Fruit fly (Drosophila melanogaster) whole organism, embryonic: ENCODE results near the gene CG12147.

Experiments
- B-H1 ChIP-seq: fragments of 200-800 bp; sonication (Bioruptor generic); IDR thresholded peaks from 3 replicates; pipeline ENCODE4 v1.3.6; 2022; ENCODE audit warnings: missing biosample characterization, missing genetic modification characterization
- CG10209 ChIP-seq: fragments of 200-800 bp; sonication (Bioruptor generic); optimal IDR thresholded peaks from 3 replicates; lab custom pipeline; 2017; ENCODE audit warnings: missing biosample characterization, mild to moderate bottlenecking, missing genetic modification characterization, missing genetic modification reagents
- CG12236 ChIP-seq: fragments of 200-800 bp; sonication (Bioruptor generic); optimal IDR thresholded peaks from 2 replicates; lab custom pipeline; 2016; ENCODE audit warnings: missing biosample characterization, missing genetic modification characterization
- CG13123 ChIP-seq: fragments of 200-800 bp; sonication (Bioruptor generic); optimal IDR thresholded peaks from 2 replicates; lab custom pipeline; 2016; ENCODE audit warnings: missing biosample characterization, missing genetic modification characterization
- CG13424 ChIP-seq: fragments of 200-800 bp; sonication (Bioruptor generic); optimal IDR thresholded peaks from 2 replicates; lab custom pipeline; 2019; ENCODE audit warnings: missing biosample characterization, mild to moderate bottlenecking, missing genetic modification characterization, moderate library complexity
- CG14860 ChIP-seq: fragments of 200-800 bp; sonication (Bioruptor generic); IDR thresholded peaks from 3 replicates; pipeline ENCODE4 v1.3.6; 2022; ENCODE audit warnings: missing biosample characterization, missing genetic modification characterization; ENCODE audit not compliant: partially characterized antibody
- CG15479 ChIP-seq: fragments of 200-800 bp; sonication (Bioruptor generic); optimal IDR thresholded peaks from 3 replicates; lab custom pipeline; 2019; ENCODE audit warnings: missing biosample characterization, mild to moderate bottlenecking, missing genetic modification characterization, moderate library complexity
- CG17186 ChIP-seq: fragments of 200-800 bp; sonication (Bioruptor generic); optimal IDR thresholded peaks from 3 replicates; lab custom pipeline; 2017; ENCODE audit warnings: missing biosample characterization, missing genetic modification reagents, missing genetic modification characterization
- CG17385 ChIP-seq: fragments of 200-800 bp; sonication (Bioruptor generic); optimal IDR thresholded peaks from 3 replicates; lab custom pipeline; 2018; ENCODE audit warnings: missing biosample characterization, mild to moderate bottlenecking, missing genetic modification characterization
- CG30431 ChIP-seq: fragments of 200-800 bp; sonication (Bioruptor generic); optimal IDR thresholded peaks from 2 replicates; lab custom pipeline; 2017; ENCODE audit warnings: missing biosample characterization, missing genetic modification characterization
- CG34422 ChIP-seq: fragments of 200-800 bp; sonication (Bioruptor generic); IDR thresholded peaks from 3 replicates; pipeline ENCODE4 v1.3.6; 2022; ENCODE audit warnings: missing biosample characterization, missing genetic modification characterization
- CG4404 ChIP-seq: fragments of 200-800 bp; sonication (Bioruptor generic); IDR thresholded peaks from 2 replicates; pipeline ENCODE4 v1.3.6; 2022; ENCODE audit warnings: missing biosample characterization, missing genetic modification characterization
- CG7271 ChIP-seq: fragments of 200-800 bp; sonication (Bioruptor generic); optimal IDR thresholded peaks from 2 replicates; lab custom pipeline; 2018; ENCODE audit warnings: missing biosample characterization, mild to moderate bottlenecking, missing genetic modification characterization, moderate library complexity
- CrebB ChIP-seq: fragments of 200-800 bp; sonication (Bioruptor generic); optimal IDR thresholded peaks from 3 replicates; lab custom pipeline; 2018; ENCODE audit warnings: missing biosample characterization, mild to moderate bottlenecking, missing genetic modification characterization
- Doc3 ChIP-seq: fragments of 200-800 bp; sonication (Bioruptor generic); IDR thresholded peaks from 3 replicates; pipeline ENCODE4 v1.3.6; 2022; ENCODE audit warnings: missing biosample characterization, missing genetic modification characterization; ENCODE audit not compliant: partially characterized antibody
- Gsc ChIP-seq: fragments of 200-800 bp; sonication (Bioruptor generic); IDR thresholded peaks from 2 replicates; pipeline ENCODE4 v1.3.6; 2022; ENCODE audit warnings: missing biosample characterization, missing genetic modification characterization
- H15 ChIP-seq: fragments of 200-800 bp; sonication (Bioruptor generic); IDR thresholded peaks from 3 replicates; pipeline ENCODE4 v1.3.6; 2022; ENCODE audit warnings: missing biosample characterization, missing genetic modification characterization
- HLH4C ChIP-seq: fragments of 200-800 bp; sonication (Bioruptor generic); IDR thresholded peaks from 3 replicates; pipeline ENCODE4 v1.3.6; 2022; ENCODE audit warnings: missing biosample characterization, missing genetic modification characterization; ENCODE audit not compliant: partially characterized antibody
- Hr51 ChIP-seq, 2 experiments: fragments of 200-800 bp; sonication (Bioruptor generic); optimal IDR thresholded peaks; 2 replicates in 1 of 2; 3 replicates in 1 of 2; lab custom pipeline; 2016 to 2018; ENCODE audit warnings: missing biosample characterization in 2 of 2, missing genetic modification characterization in 2 of 2, mild to moderate bottlenecking in 1 of 2, moderate library complexity in 1 of 2
- MBD-R2 ChIP-seq: fragments of 200-800 bp; sonication (Bioruptor generic); IDR thresholded peaks from 2 replicates; pipeline ENCODE4 v1.3.6; 2022; ENCODE audit warnings: missing biosample characterization, missing genetic modification characterization
- MESR4 ChIP-seq: fragments of 200-800 bp; sonication (Bioruptor generic); optimal IDR thresholded peaks from 2 replicates; lab custom pipeline; 2018; ENCODE audit warnings: missing biosample characterization, mild to moderate bottlenecking, missing genetic modification characterization, moderate library complexity
- Nf-YA ChIP-seq: fragments of 200-800 bp; sonication (Bioruptor generic); IDR thresholded peaks from 2 replicates; pipeline ENCODE4 v1.3.6; 2022; ENCODE audit warnings: missing biosample characterization, missing genetic modification characterization
- Optix ChIP-seq: fragments of 200-800 bp; sonication (Bioruptor generic); IDR thresholded peaks from 3 replicates; pipeline ENCODE4 v1.3.6; 2022; ENCODE audit warnings: missing biosample characterization, missing genetic modification characterization
- Rfx ChIP-seq: fragments of 200-800 bp; sonication (Bioruptor generic); IDR thresholded peaks from 2 replicates; pipeline ENCODE4 v1.3.6; 2022; ENCODE audit warnings: missing biosample characterization, missing genetic modification characterization
- Sry-δ ChIP-seq: fragments of 200-800 bp; sonication (Bioruptor generic); optimal IDR thresholded peaks from 2 replicates; lab custom pipeline; 2016; ENCODE audit warnings: missing biosample characterization, missing genetic modification characterization
- Xrp1 ChIP-seq: fragments of 200-800 bp; sonication (Bioruptor generic); IDR thresholded peaks from 2 replicates; pipeline ENCODE4 v1.3.6; 2022; ENCODE audit warnings: missing biosample characterization, missing genetic modification characterization
- ac ChIP-seq: fragments of 200-800 bp; sonication (Bioruptor generic); optimal IDR thresholded peaks from 3 replicates; lab custom pipeline; 2017; ENCODE audit warnings: missing biosample characterization, mild to moderate bottlenecking, missing genetic modification characterization
- al ChIP-seq: fragments of 200-800 bp; sonication (Bioruptor generic); IDR thresholded peaks from 2 replicates; pipeline ENCODE4 v1.3.6; 2022; ENCODE audit warnings: missing biosample characterization, missing genetic modification characterization
- ase ChIP-seq: fragments of 200-800 bp; sonication (Bioruptor generic); IDR thresholded peaks from 3 replicates; pipeline ENCODE4 v1.3.6; 2022; ENCODE audit warnings: missing biosample characterization, missing genetic modification characterization
- ato ChIP-seq: fragments of 200-800 bp; sonication (Bioruptor generic); IDR thresholded peaks from 2 replicates; pipeline ENCODE4 v1.3.6; 2022; ENCODE audit warnings: missing biosample characterization, missing genetic modification characterization; ENCODE audit not compliant: partially characterized antibody
- bowl ChIP-seq: fragments of 200-800 bp; sonication (Bioruptor generic); IDR thresholded peaks from 2 replicates; pipeline ENCODE4 v1.3.6; 2022; ENCODE audit warnings: missing biosample characterization, missing genetic modification characterization
- cas ChIP-seq: fragments of 200-800 bp; sonication (Bioruptor generic); IDR thresholded peaks from 2 replicates; pipeline ENCODE4 v1.3.6; 2022; ENCODE audit warnings: missing biosample characterization, missing genetic modification characterization
- dimm ChIP-seq: fragments of 200-800 bp; sonication (Bioruptor generic); IDR thresholded peaks from 2 replicates; pipeline ENCODE4 v1.3.6; 2022; ENCODE audit warnings: missing biosample characterization, missing genetic modification characterization
- dmrt99B ChIP-seq: fragments of 200-800 bp; sonication (Bioruptor generic); optimal IDR thresholded peaks from 2 replicates; lab custom pipeline; 2018; ENCODE audit warnings: missing biosample characterization, mild to moderate bottlenecking, missing genetic modification characterization, moderate library complexity
- ewg ChIP-seq: fragments of 200-800 bp; sonication (Bioruptor generic); optimal IDR thresholded peaks from 3 replicates; lab custom pipeline; 2017; ENCODE audit warnings: mild to moderate bottlenecking, missing biosample characterization, missing genetic modification reagents, missing genetic modification characterization
- klu ChIP-seq: fragments of 200-800 bp; sonication (Bioruptor generic); IDR thresholded peaks from 2 replicates; pipeline ENCODE4 v1.3.6; 2022; ENCODE audit warnings: missing biosample characterization, missing genetic modification characterization
- lbe ChIP-seq: fragments of 200-800 bp; sonication (Bioruptor generic); optimal IDR thresholded peaks from 2 replicates; lab custom pipeline; 2016; ENCODE audit warnings: missing biosample characterization, mild to moderate bottlenecking, missing genetic modification characterization
- maf-S ChIP-seq: fragments of 200-800 bp; sonication (Bioruptor generic); optimal IDR thresholded peaks from 2 replicates; lab custom pipeline; 2016; ENCODE audit warnings: missing biosample characterization, missing genetic modification characterization
- mam ChIP-seq: fragments of 200-800 bp; sonication (Bioruptor generic); optimal IDR thresholded peaks from 3 replicates; lab custom pipeline; 2016; ENCODE audit warnings: missing biosample characterization, missing genetic modification characterization
- mirr ChIP-seq: fragments of 200-800 bp; sonication (Bioruptor generic); optimal IDR thresholded peaks from 3 replicates; lab custom pipeline; 2018; ENCODE audit warnings: missing biosample characterization, mild to moderate bottlenecking, missing genetic modification characterization
- mld ChIP-seq: fragments of 200-800 bp; sonication (Bioruptor generic); IDR thresholded peaks from 3 replicates; pipeline ENCODE4 v1.3.6; 2022; ENCODE audit warnings: missing biosample characterization, missing genetic modification characterization; ENCODE audit not compliant: partially characterized antibody
- sima ChIP-seq: fragments of 200-800 bp; sonication (Bioruptor generic); optimal IDR thresholded peaks from 2 replicates; lab custom pipeline; 2016; ENCODE audit warnings: missing biosample characterization, missing genetic modification characterization
- stc ChIP-seq: fragments of 200-800 bp; sonication (Bioruptor generic); IDR thresholded peaks from 2 replicates; pipeline ENCODE4 v1.3.6; 2022; ENCODE audit warnings: missing biosample characterization, missing genetic modification characterization
- trem ChIP-seq: fragments of 200-800 bp; optimal IDR thresholded peaks from 3 replicates; lab custom pipeline; 2019; ENCODE audit warnings: missing biosample characterization, mild to moderate bottlenecking, missing genetic modification characterization, moderate library complexity
- twi ChIP-seq: fragments of 200-800 bp; optimal IDR thresholded peaks from 2 replicates; lab custom pipeline; 2019; ENCODE audit warnings: missing biosample characterization, mild to moderate bottlenecking, missing genetic modification characterization, moderate library complexity
- tx ChIP-seq: fragments of 200-800 bp; sonication (Bioruptor generic); optimal IDR thresholded peaks from 2 replicates; lab custom pipeline; 2016; ENCODE audit warnings: missing biosample characterization, missing genetic modification characterization
- unc-4 ChIP-seq: fragments of 200-800 bp; sonication (Bioruptor generic); IDR thresholded peaks from 2 replicates; pipeline ENCODE4 v1.3.6; 2022; ENCODE audit warnings: missing biosample characterization, missing genetic modification characterization; ENCODE audit not compliant: partially characterized antibody
- wek ChIP-seq: fragments of 200-800 bp; sonication (Bioruptor generic); optimal IDR thresholded peaks from 3 replicates; lab custom pipeline; 2018; ENCODE audit warnings: missing biosample characterization, mild to moderate bottlenecking, missing genetic modification characterization, moderate library complexity
- zen2 ChIP-seq: fragments of 200-800 bp; sonication (Bioruptor generic); IDR thresholded peaks from 3 replicates; pipeline ENCODE4 v1.3.6; 2022; ENCODE audit warnings: missing biosample characterization, missing genetic modification characterization; ENCODE audit not compliant: partially characterized antibody

The CG12147 gene

dm6 chr3R:5463199-5463949 lies 36.3 kb upstream of the CG12147 start (continued):
- TF ChIP-seq mirr (GFP tag; lab: Kevin White, UChicago) (no peak), trem (tag; lab: Kevin White, UChicago) (peak; percentile 60), wek (no peak), mam (GFP tag; lab: Kevin White, UChicago) (no peak), ac (GFP tag; lab: Kevin White, UChicago) (no peak), Sry-δ (GFP tag; lab: Kevin White, UChicago) (peak; percentile 35), CG30431 (GFP tag; lab: Kevin White, UChicago) (no peak), HLH4C (GFP tag; lab: Robert Waterston, UW) (no peak), bowl (GFP tag; lab: Robert Waterston, UW) (0 out of 2 replicates have a peak, but pooled peaks have one; percentile 20), ase (GFP tag; lab: Robert Waterston, UW) (no peak), CG17186 (peak; percentile 80), mld (GFP tag; lab: Robert Waterston, UW) (no peak), Xrp1 (GFP tag; lab: Robert Waterston, UW) (no peak), H15 (GFP tag; lab: Robert Waterston, UW) (no peak), cas (GFP tag; lab: Robert Waterston, UW) (no peak), dimm (GFP tag; lab: Robert Waterston, UW) (no peak), klu (GFP tag; lab: Robert Waterston, UW) (no peak), CG14860 (GFP tag; lab: Robert Waterston, UW) (0 out of 3 replicates have a peak, but pooled peaks have one; percentile 9), CG13123 (GFP tag; lab: Kevin White, UChicago) (no peak), tx (no peak), CG34422 (GFP tag; lab: Robert Waterston, UW) (peak; percentile 82; the same call in 1 of the 3 replicates), stc (GFP tag; lab: Robert Waterston, UW) (no peak), ewg (GFP tag; lab: Kevin White, UChicago) (no peak), maf-S (GFP tag; lab: Kevin White, UChicago) (no peak), dmrt99B (tag; lab: Kevin White, UChicago) (no peak), zen2 (GFP tag; lab: Robert Waterston, UW) (no peak), Optix (GFP tag; lab: Robert Waterston, UW) (no peak), unc-4 (GFP tag; lab: Robert Waterston, UW) (0 out of 2 replicates have a peak, but pooled peaks have one; percentile 19), MBD-R2 (GFP tag; lab: Robert Waterston, UW) (peak; percentile 79), sima (no peak), CG13424 (no peak), CG7271 (no peak), ato (GFP tag; lab: Robert Waterston, UW) (no peak), B-H1 (GFP tag; lab: Robert Waterston, UW) (no peak), Rfx (no peak), Gsc (GFP tag; lab: Robert Waterston, UW) (no peak), Hr51 (GFP tag; optimal IDR thresholded peaks at IDR 0.05; lab: Kevin White, UChicago) (no peak), CG4404 (GFP tag; lab: Robert Waterston, UW) (no peak), al (no peak), twi (no peak), CG12236 (no peak), CG10209 (no peak), Nf-YA (GFP tag; lab: Robert Waterston, UW) (no peak), lbe (GFP tag; lab: Kevin White, UChicago) (no peak), MESR4 (GFP tag; lab: Kevin White, UChicago) (peak; percentile 39), CG17385 (GFP tag; lab: Kevin White, UChicago) (no peak), Doc3 (GFP tag; lab: Robert Waterston, UW) (no peak), CG15479 (GFP tag; lab: Kevin White, UChicago) (no peak), CrebB (tag; lab: Kevin White, UChicago) (peak; percentile 1)
